Worm (Caenorhabditis elegans) whole organism, late embryonic: ENCODE results near the gene clec-59.

Experiments used
- F13H6.1 ChIP-seq: sonication (generic microtip); optimal IDR thresholded peaks from 2 replicates; lab custom pipeline; 2016; ENCODE audit warnings: missing genetic modification characterization, missing compliant biosample characterization
- T23F11.4 ChIP-seq: fragments of 200-800 bp; sonication (Bioruptor generic); optimal IDR thresholded peaks from 2 replicates; lab custom pipeline; 2018; ENCODE audit warnings: mild to moderate bottlenecking, missing genetic modification characterization, missing compliant biosample characterization
- ahr-1 ChIP-seq: sonication (generic microtip); optimal IDR thresholded peaks from 2 replicates; lab custom pipeline; 2016; ENCODE audit warnings: missing genetic modification characterization, missing compliant biosample characterization
- ama-1 ChIP-seq: fragments of 150-350 bp; optimal IDR thresholded peaks from 2 replicates; lab custom pipeline; 2014
- ceh-14 ChIP-seq: sonication (generic microtip); optimal IDR thresholded peaks from 2 replicates; lab custom pipeline; 2016; ENCODE audit warnings: missing genotype, missing genetic modification characterization, missing compliant biosample characterization
- ceh-22 ChIP-seq: sonication (generic microtip); optimal IDR thresholded peaks from 2 replicates; lab custom pipeline; 2017; ENCODE audit warnings: missing biosample characterization, missing genetic modification characterization
- ceh-24 ChIP-seq: sonication (generic microtip); optimal IDR thresholded peaks from 2 replicates; lab custom pipeline; 2016; ENCODE audit warnings: mild to moderate bottlenecking, missing genetic modification characterization, missing compliant biosample characterization
- ceh-45 ChIP-seq: fragments of 200-800 bp; sonication (Bioruptor generic); IDR thresholded peaks from 2 replicates; pipeline ENCODE4 v1.3.6; 2022; ENCODE audit warnings: missing genetic modification reagents, missing genetic modification characterization, missing compliant biosample characterization
- ceh-6 ChIP-seq: fragments of 200-800 bp; sonication (Bioruptor generic); optimal IDR thresholded peaks from 2 replicates; lab custom pipeline; 2018; ENCODE audit warnings: mild to moderate bottlenecking, missing genetic modification characterization, missing compliant biosample characterization
- ceh-9 ChIP-seq: sonication (generic microtip); optimal IDR thresholded peaks from 2 replicates; lab custom pipeline; 2016; ENCODE audit warnings: mild to moderate bottlenecking, missing genetic modification characterization, inconsistent platforms, missing compliant biosample characterization
- elt-2 ChIP-seq: sonication (generic microtip); optimal IDR thresholded peaks from 2 replicates; lab custom pipeline; 2016; ENCODE audit warnings: missing genetic modification reagents, missing genetic modification characterization, missing compliant biosample characterization
- elt-4 ChIP-seq: sonication (generic microtip); optimal IDR thresholded peaks from 2 replicates; lab custom pipeline; 2016; ENCODE audit warnings: missing genetic modification characterization, missing compliant biosample characterization
- fax-1 ChIP-seq: sonication (generic microtip); optimal IDR thresholded peaks from 2 replicates; lab custom pipeline; 2016; ENCODE audit warnings: missing genotype, missing genetic modification characterization, missing compliant biosample characterization
- fkh-10 ChIP-seq: fragments of 150-350 bp; optimal IDR thresholded peaks from 2 replicates; lab custom pipeline; 2014; ENCODE audit warnings: missing biosample characterization, missing genetic modification reagents, missing genetic modification characterization
- fkh-6 ChIP-seq: sonication (generic microtip); optimal IDR thresholded peaks from 2 replicates; lab custom pipeline; 2016; ENCODE audit warnings: missing genetic modification characterization, missing compliant biosample characterization
- gmeb-2 ChIP-seq: sonication (generic microtip); optimal IDR thresholded peaks from 2 replicates; lab custom pipeline; 2016; ENCODE audit warnings: missing genetic modification characterization, inconsistent platforms, missing compliant biosample characterization
- hlh-30 ChIP-seq: sonication (generic microtip); optimal IDR thresholded peaks from 2 replicates; lab custom pipeline; 2017; ENCODE audit warnings: antibody characterized with exemption, missing genetic modification characterization, missing compliant biosample characterization; ENCODE audit not compliant: insufficient read depth
- hlh-6 ChIP-seq: sonication (generic microtip); optimal IDR thresholded peaks from 2 replicates; lab custom pipeline; 2016; ENCODE audit warnings: missing genotype, missing genetic modification characterization, missing compliant biosample characterization
- hlh-8 ChIP-seq: sonication (generic microtip); optimal IDR thresholded peaks from 2 replicates; lab custom pipeline; 2016; ENCODE audit warnings: missing genotype, missing genetic modification characterization, missing compliant biosample characterization
- mec-3 ChIP-seq: sonication (generic microtip); optimal IDR thresholded peaks from 2 replicates; lab custom pipeline; 2016; ENCODE audit warnings: borderline replicate concordance, missing genetic modification characterization, missing compliant biosample characterization
- odd-2 ChIP-seq: sonication (generic microtip); optimal IDR thresholded peaks from 2 replicates; lab custom pipeline; 2017; ENCODE audit warnings: antibody characterized with exemption, mild to moderate bottlenecking, missing genetic modification characterization, missing compliant biosample characterization
- pag-3 ChIP-seq: sonication (generic microtip); optimal IDR thresholded peaks from 2 replicates; lab custom pipeline; 2016; ENCODE audit warnings: missing compliant biosample characterization, missing genetic modification characterization, borderline replicate concordance
- pat-9 ChIP-seq: fragments of 200-800 bp; sonication (Bioruptor generic); optimal IDR thresholded peaks from 2 replicates; lab custom pipeline; 2018; ENCODE audit warnings: mild to moderate bottlenecking, missing genetic modification characterization, moderate library complexity, missing compliant biosample characterization
- pax-1 ChIP-seq: fragments of 150-350 bp; optimal IDR thresholded peaks from 2 replicates; lab custom pipeline; 2014; ENCODE audit warnings: missing biosample characterization, missing genetic modification characterization
- pqm-1 ChIP-seq: sonication (generic microtip); optimal IDR thresholded peaks from 2 replicates; lab custom pipeline; 2016; ENCODE audit warnings: missing genetic modification characterization, missing compliant biosample characterization
- pros-1 ChIP-seq: fragments of 150-350 bp; optimal IDR thresholded peaks from 2 replicates; lab custom pipeline; 2014; ENCODE audit warnings: missing biosample characterization, missing genetic modification reagents, missing genetic modification characterization
- ref-2 ChIP-seq: sonication (generic microtip); optimal IDR thresholded peaks from 2 replicates; lab custom pipeline; 2016; ENCODE audit warnings: missing genetic modification characterization, missing compliant biosample characterization
- sox-2 ChIP-seq: fragments of 200-800 bp; sonication (Bioruptor generic); IDR thresholded peaks from 2 replicates; pipeline ENCODE4 v1.3.6; 2022; ENCODE audit warnings: missing genetic modification reagents, missing genetic modification characterization, missing compliant biosample characterization
- syd-9 ChIP-seq: sonication (generic microtip); optimal IDR thresholded peaks from 2 replicates; lab custom pipeline; 2016; ENCODE audit warnings: mild to moderate bottlenecking, missing genetic modification characterization, moderate library complexity, missing compliant biosample characterization
- tbx-7 ChIP-seq: sonication (generic microtip); optimal IDR thresholded peaks from 2 replicates; lab custom pipeline; 2016; ENCODE audit warnings: missing genotype, missing genetic modification characterization, missing compliant biosample characterization
- ttx-3 ChIP-seq: sonication (generic microtip); optimal IDR thresholded peaks from 2 replicates; lab custom pipeline; 2016; ENCODE audit warnings: missing genetic modification reagents, missing genetic modification characterization, missing compliant biosample characterization
- unc-3 ChIP-seq, 2 experiments: fragments of 200-800 bp in 1 of 2; sonication (Bioruptor generic) in 1 of 2; sonication (generic microtip) in 1 of 2; conservative IDR thresholded peaks in 1 of 2; optimal IDR thresholded peaks in 1 of 2; 2 replicates each; pipeline versions ENCODE4 v1.3.6 to Lab custom; 2016 to 2022; ENCODE audit warnings: missing compliant biosample characterization in 2 of 2, missing genetic modification characterization in 2 of 2, missing genetic modification reagents in 1 of 2
- unc-55 ChIP-seq: sonication (generic microtip); optimal IDR thresholded peaks from 2 replicates; lab custom pipeline; 2017; ENCODE audit warnings: missing biosample characterization, missing genetic modification reagents, missing genetic modification characterization

clec-59 gene

ce11 chrII:10483860-10484259 is 4.6 kb upstream of the clec-59 start:
- TF ChIP-seq pqm-1 (tag; lab: Kevin White, UChicago), result no peak
- no peak for TF ChIP-seq tbx-7
- TF ChIP-seq T23F11.4 (GFP tag; lab: Kevin White, UChicago), result no peak
- TF ChIP-seq, all 69 proteins: peak for 0

DNA sequence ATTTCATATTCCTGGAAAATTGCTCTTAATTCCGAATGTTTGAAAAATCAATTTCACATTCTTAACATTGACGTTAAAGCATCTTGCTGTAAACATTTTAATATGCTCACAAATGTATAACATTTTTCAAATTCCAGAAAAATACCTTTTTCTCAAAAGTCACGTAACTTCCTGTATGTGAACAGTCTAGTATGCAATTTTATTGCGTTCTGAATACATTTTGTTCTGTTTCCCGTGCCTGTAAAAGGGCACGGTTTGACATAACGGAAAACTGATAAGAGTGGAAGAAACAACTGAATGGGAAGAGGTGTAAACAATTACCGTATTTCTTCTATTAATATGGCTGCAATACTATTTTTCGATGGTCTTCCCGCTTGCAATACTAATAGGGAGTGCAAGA is 3.7 kb upstream of the clec-59 start:
- no peak for TF ChIP-seq pros-1 (tag; lab: Kevin White, UChicago)
- TF ChIP-seq pax-1, result no peak
- no peak for TF ChIP-seq fkh-10 (GFP tag; lab: Kevin White, UChicago)
- no peak for TF ChIP-seq odd-2 (tag; lab: Kevin White, UChicago)
- no peak for TF ChIP-seq ceh-14 (tag; lab: Kevin White, UChicago)
- no peak for TF ChIP-seq hlh-30 (tag; lab: Kevin White, UChicago)
- TF ChIP-seq pag-3 (tag; lab: Kevin White, UChicago), result no peak

DNA sequence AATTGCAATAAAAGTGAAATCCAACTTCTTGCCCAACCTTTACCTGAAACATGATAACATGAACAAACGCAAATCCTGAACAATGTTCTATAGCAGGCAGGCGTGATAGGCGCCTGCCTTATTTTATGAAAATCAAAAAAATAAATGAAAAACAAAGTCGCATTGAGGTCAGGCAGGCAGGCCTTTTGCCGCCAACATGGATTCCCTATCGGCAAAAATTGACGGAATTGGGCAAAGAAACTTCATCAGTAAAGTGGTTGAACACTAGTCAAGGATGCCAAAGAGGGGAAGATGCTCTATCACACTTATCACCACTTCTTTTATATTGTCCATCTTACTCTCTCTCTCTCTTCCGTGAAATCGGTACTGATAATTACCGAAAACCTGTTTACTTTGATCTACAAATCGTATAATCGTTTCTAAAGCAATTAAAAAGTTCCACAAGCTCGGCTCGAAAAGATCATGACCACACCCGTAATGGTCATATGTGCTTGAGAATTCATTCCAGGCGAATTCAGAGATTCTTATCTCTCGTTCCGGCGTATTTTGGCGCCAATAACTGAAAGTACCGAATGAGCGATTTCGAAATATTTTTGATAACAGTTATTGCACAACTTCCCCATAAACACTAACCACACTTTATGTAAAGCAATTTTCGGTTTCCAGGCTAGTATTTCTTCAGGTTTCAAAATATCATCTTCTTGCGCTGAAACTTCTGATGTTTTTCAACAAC is 2.7 kb upstream of the clec-59 start, which contains the start of the genes clec-60 and ZK666.11:
Gene clec-60, minus strand, starts transcription at position 51 of the 733 bp plus-strand sequence.
Gene ZK666.11, plus strand, starts transcription at position 699 of the 733 bp plus-strand sequence.
- TF ChIP-seq unc-3 (GFP tag; conservative IDR thresholded peaks at IDR 0.05; lab: Robert Waterston, UW), result no peak
- TF ChIP-seq unc-3 (tag; optimal IDR thresholded peaks at IDR 0.05; lab: Kevin White, UChicago), result no peak
- TF ChIP-seq ttx-3 (tag; lab: Kevin White, UChicago), result no peak
- TF ChIP-seq ceh-45 (GFP tag; lab: Robert Waterston, UW), result no peak
- no peak for TF ChIP-seq fkh-6 (tag; lab: Kevin White, UChicago)
- no peak for TF ChIP-seq fax-1 (tag; lab: Kevin White, UChicago)
- TF ChIP-seq odd-2 (tag; lab: Kevin White, UChicago), result no peak
- no peak for TF ChIP-seq hlh-6 (tag; lab: Kevin White, UChicago)
- TF ChIP-seq ceh-22, result no peak
- TF ChIP-seq ama-1 (lab: Kevin White, UChicago), result no peak
- TF ChIP-seq mec-3, result no peak
- no peak for TF ChIP-seq tbx-7
- TF ChIP-seq syd-9 (tag; lab: Kevin White, UChicago), result no peak
- no peak for TF ChIP-seq elt-2 (tag; lab: Kevin White, UChicago)
- TF ChIP-seq ref-2 (tag; lab: Kevin White, UChicago), result no peak
- no peak for TF ChIP-seq elt-4 (tag; lab: Kevin White, UChicago)
- no peak for TF ChIP-seq sox-2 (GFP tag; lab: Robert Waterston, UW)
- no peak for TF ChIP-seq ahr-1 (tag; lab: Kevin White, UChicago)
- no peak for TF ChIP-seq ceh-24 (tag; lab: Kevin White, UChicago)

ce11 chrII:10480043-10480442 is 795 bp upstream of the clec-59 start:
- TF ChIP-seq gmeb-2 (tag; lab: Kevin White, UChicago), result no peak
- no peak for TF ChIP-seq mec-3
- TF ChIP-seq fkh-10 (GFP tag; lab: Kevin White, UChicago), result no peak
- no peak for TF ChIP-seq ceh-9 (tag; lab: Kevin White, UChicago)
- TF ChIP-seq unc-3 (GFP tag; conservative IDR thresholded peaks at IDR 0.05; lab: Robert Waterston, UW), result no peak
- no peak for TF ChIP-seq unc-3 (tag; optimal IDR thresholded peaks at IDR 0.05; lab: Kevin White, UChicago)
- no peak for TF ChIP-seq F13H6.1
- no peak for TF ChIP-seq pat-9
- no peak for TF ChIP-seq odd-2 (tag; lab: Kevin White, UChicago)

ce11 chrII:10476959-10477358 is 2.3 kb downstream of the clec-59 start, which contains the start of gene ZK666.4:
TSS of gene ZK666.4 (plus strand) at chrII:10477259.
- TF ChIP-seq unc-55 (GFP tag; lab: Kevin White, UChicago) (no peak), ahr-1 (tag; lab: Kevin White, UChicago) (no peak), F13H6.1 (no peak), pat-9 (no peak), fax-1 (tag; lab: Kevin White, UChicago) (no peak), ceh-6 (GFP tag; lab: Kevin White, UChicago) (no peak), fkh-6 (tag; lab: Kevin White, UChicago) (no peak), fkh-10 (GFP tag; lab: Kevin White, UChicago) (no peak), ceh-24 (tag; lab: Kevin White, UChicago) (no peak), odd-2 (tag; lab: Kevin White, UChicago) (no peak), hlh-8 (no peak)
- TF ChIP-seq, all 69 proteins: peak for 0
